Fruit fly (Drosophila melanogaster) whole organism, prepupa: ENCODE results near the gene Acp76A.

Source experiments
- CG16779 ChIP-seq: fragments of 200-800 bp; sonication (Bioruptor generic); optimal IDR thresholded peaks from 3 replicates; lab custom pipeline; 2017; ENCODE audit warnings: missing biosample characterization, mild to moderate bottlenecking, missing genetic modification characterization
- CG6808 ChIP-seq: fragments of 200-800 bp; sonication (Bioruptor generic); optimal IDR thresholded peaks from 3 replicates; lab custom pipeline; 2017; ENCODE audit warnings: missing biosample characterization, missing genetic modification characterization, mild to moderate bottlenecking, moderate library complexity, missing genetic modification reagents
- Ets96B ChIP-seq: fragments of 200-800 bp; optimal IDR thresholded peaks from 2 replicates; lab custom pipeline; 2019; ENCODE audit warnings: missing biosample characterization, mild to moderate bottlenecking, missing genetic modification characterization, moderate library complexity
- salr ChIP-seq, 2 experiments: fragments of 200-800 bp; sonication (Bioruptor generic); optimal IDR thresholded peaks; 3 replicates each; lab custom pipeline; 2016 to 2018; ENCODE audit warnings: missing biosample characterization in 2 of 2, missing genetic modification characterization in 2 of 2, mild to moderate bottlenecking in 1 of 2

- no peak for TF ChIP-seq CG6808 (GFP tag; lab: Kevin White, UChicago)
- TF ChIP-seq Ets96B, result no peak
- no peak for TF ChIP-seq CG16779 (tag; lab: Kevin White, UChicago)
- TF ChIP-seq salr (GFP tag; optimal IDR thresholded peaks at IDR 0.05; lab: Kevin White, UChicago), result no peak
These were observed 35.0 kb downstream of the Acp76A start for dm6 chr3L:19016805-19017161.
